Worm (Caenorhabditis elegans): ENCODE results near the gene clec-136.

Gene clec-136

ce11 chrII:4658245-4658644, 41.9 kb upstream of the clec-136 start:
- TF ChIP-seq repo-1 (tag; optimal IDR thresholded peaks at IDR 0.05) (no peak), sdz-38 (tag; optimal IDR thresholded peaks at IDR 0.05) (no peak), dpff-1 (tag; optimal IDR thresholded peaks at IDR 0.05) (no peak), athp-1 (tag; optimal IDR thresholded peaks at IDR 0.05) (no peak), ceh-91 (GFP tag; IDR thresholded peaks at IDR 0.05) (no peak), mcd-1 (GFP tag; IDR thresholded peaks at IDR 0.05) (no peak)

- TF ChIP-seq D2030.7 (GFP tag; IDR thresholded peaks at IDR 0.05) (no peak), cebp-2 (GFP tag; IDR thresholded peaks at IDR 0.05) (no peak), lin-35 (GFP tag; optimal IDR thresholded peaks at IDR 0.05) (no peak), ceh-79 (tag; optimal IDR thresholded peaks at IDR 0.05) (no peak), B0336.3 (GFP tag; IDR thresholded peaks at IDR 0.05) (no peak), ama-1 (optimal IDR thresholded peaks at IDR 0.05) (no peak), ama-1 (GFP tag; optimal IDR thresholded peaks at IDR 0.05) (no peak), F49E8.2 (tag; optimal IDR thresholded peaks at IDR 0.05; ENCODE audit: insufficient read depth) (no peak), nfya-1 (tag; optimal IDR thresholded peaks at IDR 0.05; ENCODE audit: borderline replicate concordance, insufficient read depth) (no peak), rec-8 (tag; optimal IDR thresholded peaks at IDR 0.05) (no peak), ets-4 (GFP tag; optimal IDR thresholded peaks at IDR 0.05) (no peak), pbrm-1 (GFP tag; IDR thresholded peaks at IDR 0.05) (no peak), ztf-28 (GFP tag; IDR thresholded peaks at IDR 0.05) (no peak)
These were observed 41.0 kb upstream of the clec-136 start for ce11 chrII:4657370-4657769.

ce11 chrII:4655834-4656233, 39.5 kb upstream of the clec-136 start, which contains the start of gene fut-6:
fut-6 (minus strand) TSS chrII:4655934.
- TF ChIP-seq die-1 (tag; optimal IDR thresholded peaks at IDR 0.05) = no peak
- TF ChIP-seq aptf-3 (GFP tag; IDR thresholded peaks at IDR 0.05) = no peak
- TF ChIP-seq chd-7 (tag; optimal IDR thresholded peaks at IDR 0.05) = no peak
- no peak for TF ChIP-seq Y53F4B.3 (GFP tag; IDR thresholded peaks at IDR 0.05)
- no peak for TF ChIP-seq K12H6.12 (tag; optimal IDR thresholded peaks at IDR 0.05)
- no peak for TF ChIP-seq F49E8.2 (tag; optimal IDR thresholded peaks at IDR 0.05; ENCODE audit: insufficient read depth)
- no peak for TF ChIP-seq dox-1 (GFP tag; IDR thresholded peaks at IDR 0.05)
- TF ChIP-seq repo-1 (tag; optimal IDR thresholded peaks at IDR 0.05) = no peak

- no peak for TF ChIP-seq hmg-1.2 (GFP tag; IDR thresholded peaks at IDR 0.05)
- no peak for TF ChIP-seq ZK185.1 (tag; optimal IDR thresholded peaks at IDR 0.05; ENCODE audit: poor library complexity, severe bottlenecking)
- TF ChIP-seq efl-1 (GFP tag; optimal IDR thresholded peaks at IDR 0.05) = no peak
- no peak for TF ChIP-seq mes-4 (tag; optimal IDR thresholded peaks at IDR 0.05)
- no peak for TF ChIP-seq F52B5.7 (tag; optimal IDR thresholded peaks at IDR 0.05)
- TF ChIP-seq ceh-91 (GFP tag; IDR thresholded peaks at IDR 0.05) = no peak
- TF ChIP-seq egl-44 (GFP tag; IDR thresholded peaks at IDR 0.05) = no peak
- TF ChIP-seq ztf-6 (GFP tag; IDR thresholded peaks at IDR 0.05) = no peak
- TF ChIP-seq cebp-1 (GFP tag; IDR thresholded peaks at IDR 0.05) = no peak
- no peak for TF ChIP-seq cebp-1 (tag; optimal IDR thresholded peaks at IDR 0.05)
- TF ChIP-seq Y95B8A.8 (GFP tag; IDR thresholded peaks at IDR 0.05) = no peak
- TF ChIP-seq nhr-179 (tag; optimal IDR thresholded peaks at IDR 0.05) = no peak
- no peak for TF ChIP-seq ceh-27 (GFP tag; optimal IDR thresholded peaks at IDR 0.05)
- TF ChIP-seq bed-1 (GFP tag; IDR thresholded peaks at IDR 0.05) = no peak
- no peak for TF ChIP-seq ekl-4 (GFP tag; IDR thresholded peaks at IDR 0.05)
- no peak for TF ChIP-seq Y56A3A.18 (GFP tag; IDR thresholded peaks at IDR 0.05)
- TF ChIP-seq lag-1 (GFP tag; IDR thresholded peaks at IDR 0.05) = no peak
- no peak for TF ChIP-seq nhr-90 (tag; optimal IDR thresholded peaks at IDR 0.05)
These were observed 33.7 kb upstream of the clec-136 start for ce11 chrII:4650072-4650471.
